Fruit fly (Drosophila melanogaster) S2 (cell line): ENCODE measurements around the gene CG15306.

ENCODE experiments used
- CG8478 ChIP-seq: fragments of >200 bp; optimal IDR thresholded peaks from 2 replicates; lab custom pipeline; 2018
- CTCF ChIP-seq, 2 experiments: fragments of >200 bp; optimal IDR thresholded peaks; 2 replicates each; lab custom pipeline; 2018

DNA sequence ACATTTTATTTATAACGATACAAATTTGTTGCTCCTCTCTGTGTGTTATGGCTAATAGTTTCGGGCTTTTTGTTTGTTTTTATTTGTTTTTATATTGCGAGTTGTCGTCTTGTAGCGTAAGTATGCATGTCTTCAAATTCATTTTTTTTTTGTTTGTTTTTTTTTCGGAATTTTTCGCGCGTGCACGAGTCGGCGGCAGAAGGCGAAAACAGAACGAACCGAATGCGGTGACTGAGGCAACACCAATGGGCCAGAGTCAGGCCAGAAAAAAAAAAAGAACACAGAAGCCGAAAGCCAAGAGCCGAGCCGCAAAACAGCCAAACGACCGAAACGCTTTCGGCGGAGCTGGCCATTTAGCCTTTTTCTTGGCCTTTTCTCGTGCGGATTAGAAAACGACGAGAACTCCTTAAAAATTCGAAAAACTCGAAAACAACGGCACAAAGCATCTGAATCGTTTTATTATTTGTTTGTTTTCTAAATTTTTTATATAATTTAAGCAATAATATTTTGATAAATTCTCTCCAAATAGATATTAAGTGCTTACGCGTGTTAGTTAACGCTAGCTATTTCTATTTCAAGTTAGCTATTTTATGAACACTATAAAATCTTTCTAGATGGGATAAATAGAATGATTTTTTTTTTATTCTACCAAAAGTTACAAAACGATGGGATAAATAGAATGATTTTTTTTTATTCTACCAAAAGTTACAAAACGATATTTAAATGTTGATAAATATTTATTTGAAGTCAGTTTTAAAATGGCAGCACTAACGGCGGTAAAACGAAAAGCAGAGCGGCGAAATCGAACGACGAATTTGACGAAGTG lies 41.5 kb downstream of the CG15306 start:
- TF ChIP-seq CG8478 (lab: Kevin White, UChicago) = no peak
- TF ChIP-seq CTCF (optimal IDR thresholded peaks at IDR 0.05; lab: Kevin White, UChicago) = no peak
